Worm (Caenorhabditis elegans) whole organism, L2 larva: Measurements from ENCODE around the gene F28H6.4.

Experiments
- C34F6.9 ChIP-seq: fragments of 150-350 bp; optimal IDR thresholded peaks from 2 replicates; lab custom pipeline; 2014; ENCODE audit warnings: missing biosample characterization, missing genetic modification characterization
- ZK546.5 ChIP-seq: sonication (generic microtip); optimal IDR thresholded peaks from 2 replicates; lab custom pipeline; 2017; ENCODE audit warnings: missing biosample characterization, missing genetic modification characterization
- blmp-1 ChIP-seq: sonication (generic microtip); optimal IDR thresholded peaks from 2 replicates; lab custom pipeline; 2017; ENCODE audit warnings: missing genetic modification characterization, mild to moderate bottlenecking, missing compliant biosample characterization, antibody characterized with exemption, moderate library complexity; ENCODE audit not compliant: insufficient read depth
- ceh-82 ChIP-seq: fragments of 150-350 bp; optimal IDR thresholded peaks from 2 replicates; lab custom pipeline; 2014; ENCODE audit warnings: missing biosample characterization, missing genetic modification characterization
- lin-39 ChIP-seq: fragments of 150-350 bp; optimal IDR thresholded peaks from 2 replicates; lab custom pipeline; 2014; ENCODE audit warnings: missing biosample characterization, missing genetic modification reagents, missing genetic modification characterization
- mab-5 ChIP-seq: fragments of 150-350 bp; optimal IDR thresholded peaks from 2 replicates; lab custom pipeline; 2014; ENCODE audit warnings: missing biosample characterization, missing genetic modification characterization
- nhr-21 ChIP-seq: fragments of 150-350 bp; optimal IDR thresholded peaks from 2 replicates; lab custom pipeline; 2014; ENCODE audit warnings: missing biosample characterization, missing genetic modification characterization
- nhr-237 ChIP-seq: fragments of 150-350 bp; optimal IDR thresholded peaks from 2 replicates; lab custom pipeline; 2014; ENCODE audit warnings: missing biosample characterization, missing genetic modification characterization
- nhr-6 ChIP-seq: fragments of 150-350 bp; optimal IDR thresholded peaks from 2 replicates; lab custom pipeline; 2014; ENCODE audit warnings: missing biosample characterization, missing genetic modification characterization
- nhr-77 ChIP-seq: fragments of 150-350 bp; optimal IDR thresholded peaks from 2 replicates; lab custom pipeline; 2014; ENCODE audit warnings: missing biosample characterization, missing genetic modification characterization
- sma-3 ChIP-seq: sonication (generic microtip); optimal IDR thresholded peaks from 2 replicates; lab custom pipeline; 2016; ENCODE audit warnings: missing genetic modification reagents, missing genetic modification characterization, missing compliant biosample characterization

DNA sequence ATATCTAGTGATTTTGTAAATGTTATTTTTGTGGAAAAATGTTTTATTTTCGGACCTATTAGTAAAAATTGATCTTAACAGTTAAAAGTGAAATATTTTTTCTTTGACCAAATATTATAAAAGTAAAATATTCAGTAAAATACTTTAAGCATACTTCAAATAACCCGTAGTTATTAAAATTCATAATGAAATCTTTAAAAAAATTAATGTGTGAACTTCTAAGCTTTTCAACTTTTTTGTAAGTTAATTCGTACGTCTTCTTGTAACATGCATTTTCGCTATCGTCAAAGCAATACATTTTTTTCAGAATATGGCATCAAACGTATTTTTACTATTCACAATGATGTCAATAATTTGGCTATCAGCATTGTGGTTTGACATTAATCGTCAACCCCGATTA, 48.1 kb downstream of the F28H6.4 start, which contains the start of gene C37E2.2:
- TF ChIP-seq ZK546.5 (tag; lab: Kevin White, UChicago) (no peak), nhr-21 (tag; lab: Kevin White, UChicago) (no peak), nhr-237 (no peak), lin-39 (tag; lab: Kevin White, UChicago) (no peak), nhr-77 (tag; lab: Kevin White, UChicago) (no peak), mab-5 (tag; lab: Kevin White, UChicago) (no peak), sma-3 (GFP tag; lab: Kevin White, UChicago) (no peak), nhr-6 (tag; lab: Kevin White, UChicago) (no peak), ceh-82 (tag; lab: Kevin White, UChicago) (no peak), blmp-1 (tag; lab: Kevin White, UChicago) (no peak), C34F6.9 (no peak)
